Worm (Caenorhabditis elegans): Measurements from ENCODE around the gene col-113.

col-113 gene

DNA sequence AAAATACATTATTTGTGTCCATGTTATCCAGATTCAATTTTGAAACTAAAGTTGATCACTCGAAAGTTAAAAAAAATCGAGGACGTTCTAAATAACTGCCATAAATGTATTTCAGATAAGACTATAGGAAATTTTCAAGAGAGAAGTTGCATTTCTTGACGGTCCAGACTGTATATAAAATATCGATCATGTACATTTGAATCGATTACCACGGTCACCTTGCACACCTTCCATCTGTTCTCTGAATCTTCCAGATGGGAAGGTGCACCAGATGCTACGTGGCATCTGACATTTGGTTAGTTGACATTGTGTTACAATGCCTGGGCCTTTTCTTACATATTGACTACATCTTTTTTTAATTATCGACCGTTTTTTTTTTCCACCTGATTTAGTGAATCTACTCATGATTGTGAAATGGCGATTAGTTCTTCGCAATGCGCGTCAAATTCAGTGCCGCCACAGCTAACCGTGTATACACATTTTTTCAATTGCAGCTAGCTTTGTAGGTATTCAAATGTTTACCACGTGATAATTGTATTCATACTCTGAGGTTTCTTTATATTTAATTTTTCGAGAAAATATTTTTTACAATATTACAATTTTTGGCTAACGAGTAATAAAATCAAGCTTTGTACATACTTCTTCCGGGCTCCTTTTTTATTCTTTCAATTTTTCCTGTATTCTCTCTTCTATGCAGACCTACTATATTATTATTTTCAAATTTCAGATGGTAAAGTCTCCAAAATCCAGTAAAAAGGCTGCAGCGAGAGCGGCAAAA, 15.9 kb upstream of the col-113 start, which contains the start of gene skr-16 (continued):
- no peak for TF ChIP-seq unc-30 (tag; optimal IDR thresholded peaks at IDR 0.05)
- TF ChIP-seq nhr-85 (tag), result peak; percentile 55
- TF ChIP-seq irx-1 (tag; optimal IDR thresholded peaks at IDR 0.05), result no peak
- no peak for TF ChIP-seq hlh-17 (GFP tag; optimal IDR thresholded peaks at IDR 0.05; ENCODE audit: borderline replicate concordance)
- no peak for TF ChIP-seq aha-1 (tag; optimal IDR thresholded peaks at IDR 0.05)
- no peak for TF ChIP-seq nhr-76 (tag; optimal IDR thresholded peaks at IDR 0.05)
- no peak for TF ChIP-seq lin-14 (GFP tag; optimal IDR thresholded peaks at IDR 0.05)
- TF ChIP-seq nhr-12 (tag; optimal IDR thresholded peaks at IDR 0.05), result no peak
- TF ChIP-seq tbx-2 (tag; optimal IDR thresholded peaks at IDR 0.05), result no peak
- TF ChIP-seq efl-3 (GFP tag; optimal IDR thresholded peaks at IDR 0.05), result no peak
- TF ChIP-seq sox-4 (tag; optimal IDR thresholded peaks at IDR 0.05), result no peak
- no peak for TF ChIP-seq nhr-19 (GFP tag; conservative IDR thresholded peaks at IDR 0.05)
- no peak for TF ChIP-seq ceh-88 (GFP tag; IDR thresholded peaks at IDR 0.05)
- TF ChIP-seq fkh-8 (tag; optimal IDR thresholded peaks at IDR 0.05), result peak; percentile 6
- TF ChIP-seq blmp-1 (tag; optimal IDR thresholded peaks at IDR 0.05), result no peak
- no peak for TF ChIP-seq unc-98 (GFP tag; IDR thresholded peaks at IDR 0.05)
- TF ChIP-seq nhr-84 (tag; optimal IDR thresholded peaks at IDR 0.05), result no peak
- no peak for TF ChIP-seq mef-2 (tag; optimal IDR thresholded peaks at IDR 0.05)
- peak; percentile 1 for TF ChIP-seq rnt-1 (tag; optimal IDR thresholded peaks at IDR 0.05)
- TF ChIP-seq ceh-8 (GFP tag; optimal IDR thresholded peaks at IDR 0.05), result no peak
- TF ChIP-seq lin-35 (GFP tag; optimal IDR thresholded peaks at IDR 0.05), result peak; percentile 22 to 64
- TF ChIP-seq dpl-1 (GFP tag; optimal IDR thresholded peaks at IDR 0.05), result peak; percentile 26 to 70 (median 27)
- no peak for TF ChIP-seq fkh-10 (GFP tag; optimal IDR thresholded peaks at IDR 0.05)
- TF ChIP-seq lir-3 (tag; optimal IDR thresholded peaks at IDR 0.05; ENCODE audit: poor library complexity), result no peak
- no peak for TF ChIP-seq elt-2 (tag; optimal IDR thresholded peaks at IDR 0.05)
- TF ChIP-seq C34B4.2 (tag; optimal IDR thresholded peaks at IDR 0.05), result no peak
- no peak for TF ChIP-seq hlh-4 (tag; optimal IDR thresholded peaks at IDR 0.05)
- TF ChIP-seq mep-1 (tag; optimal IDR thresholded peaks at IDR 0.05), result peak; percentile 79
- no peak for TF ChIP-seq ama-1 (optimal IDR thresholded peaks at IDR 0.05)
- no peak for TF ChIP-seq jun-1 (tag; optimal IDR thresholded peaks at IDR 0.05)
- no peak for TF ChIP-seq ceh-63 (GFP tag; optimal IDR thresholded peaks at IDR 0.05)
- no peak for TF ChIP-seq unc-86 (tag; optimal IDR thresholded peaks at IDR 0.05)
- no peak for TF ChIP-seq sup-37 (GFP tag; optimal IDR thresholded peaks at IDR 0.05)
- no peak for TF ChIP-seq fkh-4 (tag; optimal IDR thresholded peaks at IDR 0.05; ENCODE audit: borderline replicate concordance)
- peak; percentile 32 for TF ChIP-seq dsc-1 (tag; optimal IDR thresholded peaks at IDR 0.05)
- peak; percentile 7 to 50 for TF ChIP-seq efl-1 (optimal IDR thresholded peaks at IDR 0.05)
- peak; percentile 64 to 92 for TF ChIP-seq efl-1 (GFP tag; optimal IDR thresholded peaks at IDR 0.05 in 1 of 2)
- TF ChIP-seq skn-1 (tag; optimal IDR thresholded peaks at IDR 0.05), result peak; percentile 13
- no peak for TF ChIP-seq lin-15B (tag; optimal IDR thresholded peaks at IDR 0.05)
- no peak for TF ChIP-seq fos-1 (tag; optimal IDR thresholded peaks at IDR 0.05)
- peak; percentile 9 for TF ChIP-seq snpc-4 (tag; optimal IDR thresholded peaks at IDR 0.05)
- no peak for TF ChIP-seq C16A3.4 (tag; optimal IDR thresholded peaks at IDR 0.05)
- no peak for TF ChIP-seq mab-9 (GFP tag; IDR thresholded peaks at IDR 0.05)
- TF ChIP-seq nhr-90 (tag; optimal IDR thresholded peaks at IDR 0.05; ENCODE audit: poor library complexity), result no peak
- no peak for TF ChIP-seq pag-3 (tag; optimal IDR thresholded peaks at IDR 0.05; ENCODE audit: borderline replicate concordance, insufficient read depth)

Data from whole organism, L1 larva.